Worm (Caenorhabditis elegans) whole organism, L1 larva: ENCODE data around the gene Y48A6B.8.

Source experiments
- C04F5.9 ChIP-seq: sonication (generic microtip); optimal IDR thresholded peaks from 2 replicates; lab custom pipeline; 2016; ENCODE audit warnings: missing genetic modification characterization, missing compliant biosample characterization
- blmp-1 ChIP-seq: fragments of 150-350 bp; optimal IDR thresholded peaks from 2 replicates; lab custom pipeline; 2014; ENCODE audit warnings: missing biosample characterization, missing genetic modification characterization
- ceh-63 ChIP-seq: fragments of 200-800 bp; sonication (Bioruptor generic); optimal IDR thresholded peaks from 2 replicates; lab custom pipeline; 2018; ENCODE audit warnings: mild to moderate bottlenecking, missing genetic modification characterization, missing compliant biosample characterization
- dpl-1 ChIP-seq, 3 experiments: fragments of 150-350 bp in 2 of 3; sonication (generic microtip) in 1 of 3; optimal IDR thresholded peaks; 2 replicates each; lab custom pipeline; 2014 to 2017; ENCODE audit warnings: missing biosample characterization in 3 of 3, missing genetic modification characterization in 3 of 3, missing genetic modification reagents in 3 of 3
- efl-1 ChIP-seq, 4 experiments: fragments of 150-350 bp; optimal IDR thresholded peaks in 3 of 4; peaks in 1 of 4; 1 replicate in 1 of 4; 2 replicates in 3 of 4; lab custom pipeline; 2014; ENCODE audit warnings: missing biosample characterization in 2 of 4, missing genetic modification characterization in 2 of 4, missing genetic modification reagents in 2 of 4
- fos-1 ChIP-seq: fragments of 150-350 bp; optimal IDR thresholded peaks from 2 replicates; lab custom pipeline; 2014; ENCODE audit warnings: missing biosample characterization, missing genetic modification characterization
- mef-2 ChIP-seq: fragments of 150-350 bp; optimal IDR thresholded peaks from 2 replicates; lab custom pipeline; 2014; ENCODE audit warnings: missing biosample characterization, missing genetic modification characterization
- nhr-11 ChIP-seq: fragments of 150-350 bp; optimal IDR thresholded peaks from 2 replicates; lab custom pipeline; 2014; ENCODE audit warnings: missing biosample characterization, missing genetic modification characterization
- nhr-47 ChIP-seq: sonication (generic microtip); optimal IDR thresholded peaks from 2 replicates; lab custom pipeline; 2016; ENCODE audit warnings: mild to moderate bottlenecking, missing genetic modification characterization, moderate library complexity, missing compliant biosample characterization
- nhr-77 ChIP-seq: fragments of 150-350 bp; optimal IDR thresholded peaks from 2 replicates; lab custom pipeline; 2014; ENCODE audit warnings: missing biosample characterization, missing genetic modification characterization
- unc-62 ChIP-seq: fragments of 150-350 bp; optimal IDR thresholded peaks from 2 replicates; lab custom pipeline; 2014; ENCODE audit warnings: missing biosample characterization, missing genetic modification reagents, missing genetic modification characterization
- vab-15 ChIP-seq: sonication (generic microtip); optimal IDR thresholded peaks from 2 replicates; lab custom pipeline; 2017; ENCODE audit warnings: missing genotype, mild to moderate bottlenecking, missing genetic modification characterization, missing compliant biosample characterization
- ztf-4 ChIP-seq: fragments of 150-350 bp; optimal IDR thresholded peaks from 2 replicates; lab custom pipeline; 2014; ENCODE audit warnings: missing biosample characterization, missing genetic modification characterization

ce11 chrIII:11068553-11068952 is 39.3 kb upstream of the Y48A6B.8 start, which contains the start of gene W09D6.1:
- TF ChIP-seq nhr-77 (tag; lab: Kevin White, UChicago) (no peak), mef-2 (tag; lab: Kevin White, UChicago) (no peak), unc-62 (GFP tag; lab: Kevin White, UChicago) (no peak), C04F5.9 (tag; lab: Kevin White, UChicago) (no peak), fos-1 (tag; lab: Kevin White, UChicago) (no peak), blmp-1 (tag; lab: Kevin White, UChicago) (no peak), dpl-1 (GFP tag; optimal IDR thresholded peaks at IDR 0.05; lab: Kevin White, UChicago) (no peak), ztf-4 (tag; lab: Kevin White, UChicago) (no peak), vab-15 (tag; lab: Kevin White, UChicago) (no peak), ceh-63 (GFP tag; lab: Kevin White, UChicago) (no peak), nhr-47 (tag; lab: Kevin White, UChicago) (no peak), efl-1 (optimal IDR thresholded peaks at IDR 0.05; lab: Kevin White, UChicago) (no peak), efl-1 (GFP tag; optimal IDR thresholded peaks at IDR 0.05 in 1 of 2; lab: Kevin White, UChicago) (peak in 1 of 2 experiments; percentile 33), nhr-11 (tag; lab: Kevin White, UChicago) (no peak)
